Worm (Caenorhabditis elegans): ENCODE measurements around the gene sru-6.
A peak's percentile ranks its signal among the peaks of the same experiment; 100 is the strongest.

Gene sru-6

DNA sequence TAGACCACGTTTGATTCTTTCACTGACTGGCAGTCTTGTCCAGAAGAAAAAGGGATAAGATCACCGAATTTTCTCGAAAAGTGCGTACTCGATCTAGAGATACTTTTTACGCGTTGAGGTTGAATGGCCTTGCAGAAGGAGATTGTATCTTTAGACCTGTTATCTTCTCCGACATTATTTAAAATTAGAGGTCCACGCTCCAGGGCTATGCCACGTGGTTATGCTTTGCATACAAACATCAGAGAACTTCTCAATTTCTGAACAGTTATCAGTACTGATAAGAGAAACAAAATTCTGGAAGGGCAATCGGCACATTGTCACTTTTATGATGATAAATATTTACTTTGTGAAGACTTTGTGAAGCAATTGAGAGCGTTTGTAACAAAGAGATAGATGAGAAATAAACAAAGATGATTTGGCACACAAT, 48.3 kb upstream of the sru-6 start (continued):
- TF ChIP-seq mes-2 (tag; optimal IDR thresholded peaks at IDR 0.05; ENCODE audit: poor library complexity, severe bottlenecking) = peak; percentile 60
- TF ChIP-seq unc-130 (GFP tag; optimal IDR thresholded peaks at IDR 0.05) = no peak
- 0 out of 2 replicates have a peak, but pooled peaks have one; percentile 48 for TF ChIP-seq madf-9 (GFP tag; conservative IDR thresholded peaks at IDR 0.05)
- no peak for TF ChIP-seq daf-12 (tag; optimal IDR thresholded peaks at IDR 0.05)
- no peak for TF ChIP-seq zag-1 (tag; optimal IDR thresholded peaks at IDR 0.05)
- peak in 1 of 2 experiments; percentile 88 for TF ChIP-seq mdl-1 (tag; optimal IDR thresholded peaks at IDR 0.05)
- peak; percentile 5 for TF ChIP-seq spr-3 (GFP tag; optimal IDR thresholded peaks at IDR 0.05)
- peak; percentile 49 for TF ChIP-seq nhr-10 (tag; optimal IDR thresholded peaks at IDR 0.05)
- TF ChIP-seq hlh-11 (tag; optimal IDR thresholded peaks at IDR 0.05) = peak; percentile 90
- no peak for TF ChIP-seq lir-3 (tag; optimal IDR thresholded peaks at IDR 0.05)
- TF ChIP-seq nhr-48 (tag; optimal IDR thresholded peaks at IDR 0.05) = peak; percentile 83
- no peak for TF ChIP-seq F44E2.7 (GFP tag; IDR thresholded peaks at IDR 0.05)
- no peak for TF ChIP-seq F26F4.8 (GFP tag; conservative IDR thresholded peaks at IDR 0.05)
- peak; percentile 68 for TF ChIP-seq cey-2 (tag; optimal IDR thresholded peaks at IDR 0.05; ENCODE audit: borderline replicate concordance, insufficient read depth)
- TF ChIP-seq nhr-111 (GFP tag; optimal IDR thresholded peaks at IDR 0.05) = no peak
- TF ChIP-seq hmg-1.1 (GFP tag; IDR thresholded peaks at IDR 0.05) = no peak
- TF ChIP-seq php-3 (GFP tag; IDR thresholded peaks at IDR 0.05) = peak; percentile 85
- TF ChIP-seq T26A8.4 (GFP tag; IDR thresholded peaks at IDR 0.05) = 0 out of 2 replicates have a peak, but pooled peaks have one; percentile 44
- TF ChIP-seq ceh-20 (GFP tag; IDR thresholded peaks at IDR 0.05) = peak; percentile 9; the same call in 1 of the 2 replicates
- peak; percentile 90 for TF ChIP-seq aha-1 (tag)
- peak; percentile 67 for TF ChIP-seq gei-8 (GFP tag; optimal IDR thresholded peaks at IDR 0.05)
- TF ChIP-seq mep-1 (tag; optimal IDR thresholded peaks at IDR 0.05) = peak; percentile 68
- TF ChIP-seq rbr-2 (tag; optimal IDR thresholded peaks at IDR 0.05) = no peak
- peak; percentile 91 for TF ChIP-seq dmd-6 (GFP tag; IDR thresholded peaks at IDR 0.05)
- no peak for TF ChIP-seq fkh-10 (GFP tag; optimal IDR thresholded peaks at IDR 0.05)
- TF ChIP-seq mxl-3 (GFP tag; optimal IDR thresholded peaks at IDR 0.05) = peak; percentile 92
- peak in 1 of 2 experiments; percentile 19 for TF ChIP-seq hif-1 (tag; optimal IDR thresholded peaks at IDR 0.05)
- TF ChIP-seq madf-5 (GFP tag; IDR thresholded peaks at IDR 0.05) = no peak

DNA sequence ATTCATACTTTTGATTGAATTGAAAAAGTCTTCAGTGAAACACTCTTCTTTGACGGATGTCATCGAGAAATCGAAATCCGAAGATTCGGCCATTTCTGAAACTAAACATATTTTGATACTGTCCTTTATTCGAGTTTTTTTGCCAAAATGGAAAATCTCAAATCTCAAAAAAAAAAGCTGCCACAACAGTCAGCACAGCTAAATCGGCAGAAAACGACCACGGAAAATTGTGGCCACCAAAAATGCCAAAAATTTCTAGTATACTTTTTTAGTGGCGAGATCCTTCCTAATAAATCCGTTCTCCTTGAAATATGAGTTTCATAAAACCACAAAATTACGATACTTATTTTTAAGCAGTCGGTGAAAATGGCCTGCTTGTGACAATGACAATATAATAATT, 46.5 kb upstream of the sru-6 start, which contains the start of gene F38E11.9:
F38E11.9 (minus strand) TSS at position 101 of the 400 bp plus-strand sequence.
- TF ChIP-seq zfp-3 (GFP tag; conservative IDR thresholded peaks at IDR 0.05) = no peak
- TF ChIP-seq lsy-2 (tag; optimal IDR thresholded peaks at IDR 0.05) = no peak

DNA sequence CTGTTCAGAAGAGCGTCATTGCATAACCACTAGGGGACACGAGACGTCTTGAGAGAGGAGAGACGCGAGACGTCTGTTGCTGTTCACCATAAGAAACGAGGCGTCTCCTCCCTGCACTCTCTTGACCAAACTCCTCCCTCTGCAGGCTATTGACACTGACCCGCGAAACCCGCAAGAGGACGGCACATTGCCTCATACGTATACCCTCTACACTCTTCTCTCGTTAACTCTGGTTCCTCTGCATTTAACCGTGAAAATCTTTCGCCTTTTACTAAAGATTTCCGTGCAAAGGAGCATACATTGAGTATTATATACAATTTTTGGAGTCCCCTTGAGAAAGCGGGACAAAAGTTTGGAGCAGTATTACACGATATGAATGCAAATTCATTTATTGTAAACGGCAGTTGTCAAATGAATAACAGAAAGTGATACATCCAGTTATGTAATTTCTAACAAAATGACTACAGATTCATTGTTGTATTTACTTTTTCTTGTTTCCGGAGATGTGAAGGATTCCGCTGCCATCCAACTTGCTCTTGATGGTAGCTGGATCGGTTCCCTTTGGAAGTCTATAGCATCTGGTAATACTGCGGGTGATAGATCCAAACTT, 45.9 kb upstream of the sru-6 start:
- TF ChIP-seq arid-1 (GFP tag; conservative IDR thresholded peaks at IDR 0.05) = peak; percentile 74
- peak; percentile 90 for TF ChIP-seq dmd-6 (GFP tag; IDR thresholded peaks at IDR 0.05)
- peak; percentile 79 for TF ChIP-seq dpl-1 (GFP tag; optimal IDR thresholded peaks at IDR 0.05)
- TF ChIP-seq F49E8.2 (tag; optimal IDR thresholded peaks at IDR 0.05; ENCODE audit: borderline replicate concordance) = peak; percentile 86
- TF ChIP-seq rbr-2 (tag; optimal IDR thresholded peaks at IDR 0.05) = peak; percentile 95
- peak; percentile 88 for TF ChIP-seq nhr-77 (tag; optimal IDR thresholded peaks at IDR 0.05)
- TF ChIP-seq saeg-2 (GFP tag; IDR thresholded peaks at IDR 0.05) = no peak
- no peak for TF ChIP-seq ztf-11 (tag; optimal IDR thresholded peaks at IDR 0.05)
- peak; percentile 23 for TF ChIP-seq ces-1 (GFP tag; optimal IDR thresholded peaks at IDR 0.05)
- peak; percentile 72 to 95 for TF ChIP-seq mdl-1 (tag; optimal IDR thresholded peaks at IDR 0.05)
- TF ChIP-seq dve-1 (tag; optimal IDR thresholded peaks at IDR 0.05; ENCODE audit: insufficient read depth) = peak; percentile 97
- peak; percentile 86 for TF ChIP-seq zfp-3 (GFP tag; conservative IDR thresholded peaks at IDR 0.05)
- TF ChIP-seq daf-19 (GFP tag; conservative IDR thresholded peaks at IDR 0.05) = peak; percentile 72; the same call in 1 of the 2 replicates
- TF ChIP-seq vab-7 (GFP tag; IDR thresholded peaks at IDR 0.05) = no peak; the same call in 1 of the 2 replicates
- peak; percentile 92 for TF ChIP-seq hlh-11 (tag; optimal IDR thresholded peaks at IDR 0.05)
- TF ChIP-seq ceh-20 (GFP tag; IDR thresholded peaks at IDR 0.05) = peak; percentile 88
- TF ChIP-seq gei-8 (GFP tag; optimal IDR thresholded peaks at IDR 0.05) = peak; percentile 80
- TF ChIP-seq ZK337.2 (GFP tag; IDR thresholded peaks at IDR 0.05) = 0 out of 2 replicates have a peak, but pooled peaks have one; percentile 33
- peak; percentile 37 for TF ChIP-seq zag-1 (tag; optimal IDR thresholded peaks at IDR 0.05)
- no peak for TF ChIP-seq cey-2 (tag; optimal IDR thresholded peaks at IDR 0.05; ENCODE audit: borderline replicate concordance, insufficient read depth)
- peak; percentile 60; the same call in 1 of the 2 replicates for TF ChIP-seq lim-7 (GFP tag; IDR thresholded peaks at IDR 0.05)
- TF ChIP-seq fkh-10 (GFP tag; optimal IDR thresholded peaks at IDR 0.05) = peak; percentile 88
- peak; percentile 63 for TF ChIP-seq ztf-7 (tag; optimal IDR thresholded peaks at IDR 0.05)
- TF ChIP-seq sdz-12 (GFP tag; optimal IDR thresholded peaks at IDR 0.05) = no peak
- peak; percentile 94 for TF ChIP-seq snpc-1.2 (GFP tag; IDR thresholded peaks at IDR 0.05)

All from whole organism, L4 larva.